Worm (Caenorhabditis elegans) whole organism, young adult: ENCODE results near the gene dsl-3.

ENCODE experiments used
- ceh-40 ChIP-seq: fragments of 200-800 bp; sonication (Bioruptor generic); IDR thresholded peaks from 2 replicates; pipeline ENCODE4 v1.3.6; 2022; ENCODE audit warnings: missing genetic modification characterization, missing compliant biosample characterization
- madf-8 ChIP-seq: fragments of 200-800 bp; sonication (Bioruptor generic); conservative IDR thresholded peaks from 2 replicates; pipeline ENCODE4 v1.3.6; 2022; ENCODE audit warnings: missing genetic modification reagents, missing genetic modification characterization, missing compliant biosample characterization
- pbrm-1 ChIP-seq: fragments of 200-800 bp; sonication (Bioruptor generic); IDR thresholded peaks from 2 replicates; pipeline ENCODE4 v1.3.6; 2022; ENCODE audit warnings: missing genetic modification reagents, missing genetic modification characterization, missing compliant biosample characterization
- repo-1 ChIP-seq: sonication (generic microtip); optimal IDR thresholded peaks from 2 replicates; lab custom pipeline; 2017; ENCODE audit warnings: mild to moderate bottlenecking, missing genetic modification characterization, missing compliant biosample characterization

DNA sequence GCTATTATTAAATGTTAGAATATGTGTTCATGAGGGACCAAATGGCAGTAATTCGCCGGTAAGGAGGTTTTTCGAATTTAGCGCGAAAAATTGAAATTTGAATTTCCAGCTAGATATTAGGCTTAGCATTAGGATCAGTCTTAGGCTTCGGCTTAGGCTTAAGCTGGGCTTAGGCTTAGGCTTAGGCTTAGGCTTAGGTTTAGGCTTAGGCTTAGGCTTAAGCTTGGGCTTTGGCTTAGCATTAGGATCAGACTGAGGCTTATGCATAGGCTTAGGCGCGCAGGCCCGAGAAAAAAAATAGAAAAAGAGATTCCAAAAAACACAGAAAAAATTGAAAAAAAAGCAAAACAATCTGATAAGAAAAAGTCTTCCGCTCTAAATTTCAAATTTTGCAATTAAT lies 18.2 kb downstream of the dsl-3 start:
- TF ChIP-seq madf-8 (GFP tag; lab: Robert Waterston, UW) (no peak), pbrm-1 (GFP tag; lab: Robert Waterston, UW) (no peak), repo-1 (tag; lab: Kevin White, UChicago) (no peak), ceh-40 (GFP tag; lab: Robert Waterston, UW) (no peak)
